Fruit fly (Drosophila melanogaster) whole organism, embryonic: ENCODE data around the gene CG9672.

ENCODE experiments used
- ATbp ChIP-seq: fragments of 200-800 bp; sonication (Bioruptor generic); optimal IDR thresholded peaks from 2 replicates; lab custom pipeline; 2017; ENCODE audit warnings: missing biosample characterization, mild to moderate bottlenecking, missing genetic modification characterization, missing genetic modification reagents
- Blimp-1 ChIP-seq: fragments of 200-800 bp; sonication (Bioruptor generic); optimal IDR thresholded peaks from 3 replicates; lab custom pipeline; 2018; ENCODE audit warnings: missing biosample characterization, missing genetic modification characterization, mild to moderate bottlenecking, moderate library complexity, missing genetic modification reagents
- Bteb2 ChIP-seq: fragments of 200-800 bp; sonication (Bioruptor generic); optimal IDR thresholded peaks from 2 replicates; lab custom pipeline; 2016; ENCODE audit warnings: missing biosample characterization, missing genetic modification characterization
- CG10147 ChIP-seq: fragments of 200-800 bp; sonication (Bioruptor generic); optimal IDR thresholded peaks from 2 replicates; lab custom pipeline; 2019; ENCODE audit warnings: missing biosample characterization, mild to moderate bottlenecking, missing genetic modification characterization, moderate library complexity
- CG10274 ChIP-seq: fragments of 200-800 bp; sonication (Bioruptor generic); optimal IDR thresholded peaks from 3 replicates; lab custom pipeline; 2017; ENCODE audit warnings: missing biosample characterization, mild to moderate bottlenecking, missing genetic modification characterization
- CG11723 ChIP-seq: fragments of 200-800 bp; sonication (Bioruptor generic); optimal IDR thresholded peaks from 2 replicates; lab custom pipeline; 2017; ENCODE audit warnings: missing biosample characterization, mild to moderate bottlenecking, missing genetic modification characterization
- CG12942 ChIP-seq: fragments of 200-800 bp; sonication (Bioruptor generic); optimal IDR thresholded peaks from 3 replicates; lab custom pipeline; 2016; ENCODE audit warnings: missing biosample characterization, missing genetic modification characterization
- CG15269 ChIP-seq: fragments of 200-800 bp; sonication (Bioruptor generic); optimal IDR thresholded peaks from 2 replicates; lab custom pipeline; 2018; ENCODE audit warnings: missing biosample characterization, mild to moderate bottlenecking, missing genetic modification characterization, moderate library complexity
- CG1603 ChIP-seq: fragments of 200-800 bp; sonication (Bioruptor generic); optimal IDR thresholded peaks from 2 replicates; lab custom pipeline; 2019; ENCODE audit warnings: missing biosample characterization, mild to moderate bottlenecking, missing genetic modification characterization, moderate library complexity
- CG16779 ChIP-seq: fragments of 200-800 bp; sonication (Bioruptor generic); IDR thresholded peaks from 2 replicates; pipeline ENCODE4 v1.3.6; 2022; ENCODE audit warnings: missing biosample characterization, missing genetic modification characterization
- CG17361 ChIP-seq: fragments of 200-800 bp; sonication (Bioruptor generic); IDR thresholded peaks from 3 replicates; pipeline ENCODE4 v1.3.6; 2022; ENCODE audit warnings: missing biosample characterization, missing genetic modification characterization
- CG1832 ChIP-seq: fragments of 200-800 bp; sonication (Bioruptor generic); optimal IDR thresholded peaks from 2 replicates; lab custom pipeline; 2017; ENCODE audit warnings: missing biosample characterization, mild to moderate bottlenecking, missing genetic modification characterization, inconsistent platforms
- CG2875 ChIP-seq: fragments of 200-800 bp; sonication (Bioruptor generic); optimal IDR thresholded peaks from 2 replicates; lab custom pipeline; 2017; ENCODE audit warnings: missing biosample characterization, mild to moderate bottlenecking, missing genetic modification characterization, missing genetic modification reagents
- CG30403 ChIP-seq: fragments of 200-800 bp; sonication (Bioruptor generic); optimal IDR thresholded peaks from 3 replicates; lab custom pipeline; 2016; ENCODE audit warnings: missing biosample characterization, missing genetic modification characterization
- CG32772 ChIP-seq: fragments of 200-800 bp; sonication (Bioruptor generic); IDR thresholded peaks from 2 replicates; pipeline ENCODE4 v1.3.6; 2022; ENCODE audit warnings: missing biosample characterization, missing genetic modification characterization
- CG34224 ChIP-seq: fragments of 200-800 bp; sonication (Bioruptor generic); IDR thresholded peaks from 3 replicates; pipeline ENCODE4 v1.3.6; 2022; ENCODE audit warnings: missing biosample characterization, missing genetic modification characterization; ENCODE audit not compliant: partially characterized antibody
- CG34422 ChIP-seq: fragments of 200-800 bp; sonication (Bioruptor generic); IDR thresholded peaks from 3 replicates; pipeline ENCODE4 v1.3.6; 2022; ENCODE audit warnings: missing biosample characterization, missing genetic modification characterization
- CG3847 ChIP-seq: fragments of 200-800 bp; sonication (Bioruptor generic); IDR thresholded peaks from 2 replicates; pipeline ENCODE4 v1.3.6; 2022; ENCODE audit warnings: missing biosample characterization, missing genetic modification characterization
- CG4820 ChIP-seq: fragments of 200-800 bp; sonication (Bioruptor generic); optimal IDR thresholded peaks from 3 replicates; lab custom pipeline; 2016; ENCODE audit warnings: missing biosample characterization, missing genetic modification characterization
- CG4854 ChIP-seq: fragments of 200-800 bp; sonication (Bioruptor generic); optimal IDR thresholded peaks from 2 replicates; lab custom pipeline; 2016; ENCODE audit warnings: missing biosample characterization, missing genetic modification characterization, inconsistent platforms
- CG6854 ChIP-seq: fragments of 200-800 bp; sonication (Bioruptor generic); optimal IDR thresholded peaks from 3 replicates; lab custom pipeline; 2017; ENCODE audit warnings: missing biosample characterization, mild to moderate bottlenecking, missing genetic modification characterization
- CG8089 ChIP-seq: fragments of 200-800 bp; sonication (Bioruptor generic); optimal IDR thresholded peaks from 3 replicates; lab custom pipeline; 2016; ENCODE audit warnings: missing biosample characterization, missing genetic modification characterization
- CG8388 ChIP-seq: fragments of 200-800 bp; sonication (Bioruptor generic); optimal IDR thresholded peaks from 2 replicates; lab custom pipeline; 2019; ENCODE audit warnings: missing biosample characterization, mild to moderate bottlenecking, missing genetic modification characterization, moderate library complexity
- CTCF ChIP-seq: fragments of 200-800 bp; sonication (Bioruptor generic); optimal IDR thresholded peaks from 2 replicates; lab custom pipeline; 2017; ENCODE audit warnings: missing biosample characterization, mild to moderate bottlenecking, missing genetic modification characterization, moderate library complexity
- Doc3 ChIP-seq: fragments of 200-800 bp; sonication (Bioruptor generic); IDR thresholded peaks from 3 replicates; pipeline ENCODE4 v1.3.6; 2022; ENCODE audit warnings: missing biosample characterization, missing genetic modification characterization; ENCODE audit not compliant: partially characterized antibody
- Dp ChIP-seq: fragments of 200-800 bp; sonication (Bioruptor generic); optimal IDR thresholded peaks from 2 replicates; lab custom pipeline; 2018; ENCODE audit warnings: missing biosample characterization, mild to moderate bottlenecking, missing genetic modification characterization, moderate library complexity
- Ets97D ChIP-seq: fragments of 200-800 bp; sonication (Bioruptor generic); optimal IDR thresholded peaks from 3 replicates; lab custom pipeline; 2016; ENCODE audit warnings: missing biosample characterization, missing genetic modification characterization
- Fer3 ChIP-seq: fragments of 200-800 bp; sonication (Bioruptor generic); optimal IDR thresholded peaks from 2 replicates; lab custom pipeline; 2018; ENCODE audit warnings: missing biosample characterization, mild to moderate bottlenecking, missing genetic modification characterization, moderate library complexity
- HHEX ChIP-seq: fragments of 200-800 bp; sonication (Bioruptor generic); optimal IDR thresholded peaks from 3 replicates; lab custom pipeline; 2017; ENCODE audit warnings: missing biosample characterization, mild to moderate bottlenecking, missing genetic modification characterization, missing genetic modification reagents
- HLH3B ChIP-seq: fragments of 200-800 bp; sonication (Bioruptor generic); IDR thresholded peaks from 2 replicates; pipeline ENCODE4 v1.3.6; 2022; ENCODE audit warnings: missing biosample characterization, missing genetic modification characterization
- Lim3 ChIP-seq: fragments of 200-800 bp; sonication (Bioruptor generic); IDR thresholded peaks from 2 replicates; pipeline ENCODE4 v1.3.6; 2022; ENCODE audit warnings: missing biosample characterization, missing genetic modification characterization
- Mrtf ChIP-seq: fragments of 200-800 bp; sonication (Bioruptor generic); IDR thresholded peaks from 3 replicates; pipeline ENCODE4 v1.3.6; 2022; ENCODE audit warnings: missing biosample characterization, missing genetic modification characterization
- NK7.1 ChIP-seq: fragments of 200-800 bp; sonication (Bioruptor generic); optimal IDR thresholded peaks from 3 replicates; lab custom pipeline; 2016; ENCODE audit warnings: missing biosample characterization, missing genetic modification characterization
- Oaz ChIP-seq: fragments of 200-800 bp; sonication (Bioruptor generic); IDR thresholded peaks from 2 replicates; pipeline ENCODE4 v1.3.6; 2022; ENCODE audit warnings: missing biosample characterization, missing genetic modification characterization
- Opbp ChIP-seq: fragments of 200-800 bp; sonication (Bioruptor generic); IDR thresholded peaks from 3 replicates; pipeline ENCODE4 v1.3.6; 2022; ENCODE audit warnings: missing biosample characterization, missing genetic modification characterization; ENCODE audit not compliant: partially characterized antibody
- Pdp1 ChIP-seq, 2 experiments: fragments of 200-800 bp; sonication (Bioruptor generic); optimal IDR thresholded peaks; 3 replicates each; lab custom pipeline; 2016; ENCODE audit warnings: missing biosample characterization in 2 of 2, missing genetic modification characterization in 2 of 2, mild to moderate bottlenecking in 1 of 2, moderate library complexity in 1 of 2
- Six4 ChIP-seq: fragments of 200-800 bp; sonication (Bioruptor generic); optimal IDR thresholded peaks from 2 replicates; lab custom pipeline; 2016; ENCODE audit warnings: missing biosample characterization, missing genetic modification characterization
- abd-A ChIP-seq: fragments of 200-800 bp; sonication (Bioruptor generic); optimal IDR thresholded peaks from 3 replicates; lab custom pipeline; 2019; ENCODE audit warnings: missing biosample characterization, mild to moderate bottlenecking, missing genetic modification characterization, moderate library complexity
- ase ChIP-seq: fragments of 200-800 bp; sonication (Bioruptor generic); IDR thresholded peaks from 3 replicates; pipeline ENCODE4 v1.3.6; 2022; ENCODE audit warnings: missing biosample characterization, missing genetic modification characterization
- br ChIP-seq: fragments of >200 bp; optimal IDR thresholded peaks from 2 replicates; lab custom pipeline; 2017
- chn ChIP-seq: fragments of 200-800 bp; sonication (Bioruptor generic); optimal IDR thresholded peaks from 2 replicates; lab custom pipeline; 2016; ENCODE audit warnings: missing biosample characterization, missing genetic modification characterization
- fd64A ChIP-seq: fragments of 200-800 bp; sonication (Bioruptor generic); optimal IDR thresholded peaks from 3 replicates; lab custom pipeline; 2018; ENCODE audit warnings: missing biosample characterization, mild to moderate bottlenecking, missing genetic modification characterization
- gcm ChIP-seq: fragments of 200-800 bp; sonication (Bioruptor generic); optimal IDR thresholded peaks from 2 replicates; lab custom pipeline; 2019; ENCODE audit warnings: missing biosample characterization, mild to moderate bottlenecking, missing genetic modification characterization, moderate library complexity
- gcm2 ChIP-seq: fragments of 200-800 bp; sonication (Bioruptor generic); optimal IDR thresholded peaks from 2 replicates; lab custom pipeline; 2016; ENCODE audit warnings: missing biosample characterization, missing genetic modification characterization
- jigr1 ChIP-seq: fragments of 200-800 bp; sonication (Bioruptor generic); IDR thresholded peaks from 3 replicates; pipeline ENCODE4 v1.3.6; 2022; ENCODE audit warnings: missing biosample characterization, missing genetic modification characterization
- lilli ChIP-seq: fragments of 200-800 bp; sonication (Bioruptor generic); optimal IDR thresholded peaks from 3 replicates; lab custom pipeline; 2016; ENCODE audit warnings: missing biosample characterization, missing genetic modification characterization
- sr ChIP-seq: fragments of 200-800 bp; sonication (Bioruptor generic); IDR thresholded peaks from 3 replicates; pipeline ENCODE4 v1.3.6; 2022; ENCODE audit warnings: missing biosample characterization, missing genetic modification characterization
- stc ChIP-seq: fragments of 200-800 bp; sonication (Bioruptor generic); IDR thresholded peaks from 2 replicates; pipeline ENCODE4 v1.3.6; 2022; ENCODE audit warnings: missing biosample characterization, missing genetic modification characterization
- vnd ChIP-seq: fragments of 200-800 bp; sonication (Bioruptor generic); IDR thresholded peaks from 3 replicates; pipeline ENCODE4 v1.3.6; 2022; ENCODE audit warnings: missing biosample characterization, missing genetic modification characterization; ENCODE audit not compliant: partially characterized antibody
- z ChIP-seq: fragments of 200-800 bp; sonication (Bioruptor generic); IDR thresholded peaks from 3 replicates; pipeline ENCODE4 v1.3.6; 2022; ENCODE audit warnings: missing biosample characterization, missing genetic modification characterization

The CG9672 gene

dm6 chrX:16750712-16751578 is 44.3 kb upstream of the CG9672 start (continued):
- TF ChIP-seq Lim3 (GFP tag; lab: Robert Waterston, UW) (no peak), Doc3 (GFP tag; lab: Robert Waterston, UW) (no peak), CG11723 (GFP tag; lab: Kevin White, UChicago) (peak; percentile 63), CTCF (GFP tag; lab: Kevin White, UChicago) (no peak), Dp (GFP tag; lab: Kevin White, UChicago) (no peak), CG8089 (no peak), Ets97D (GFP tag; lab: Kevin White, UChicago) (no peak), CG10274 (GFP tag; lab: Kevin White, UChicago) (peak; percentile 29), CG1603 (tag; lab: Kevin White, UChicago) (peak; percentile 29), Fer3 (tag; lab: Kevin White, UChicago) (peak; percentile 64), chn (peak; percentile 40), CG32772 (GFP tag; lab: Robert Waterston, UW) (no peak), br (lab: Kevin White, UChicago) (no peak), ase (GFP tag; lab: Robert Waterston, UW) (no peak), gcm2 (no peak), Mrtf (peak; percentile 16; the same call in 1 of the 3 replicates), CG8388 (GFP tag; lab: Kevin White, UChicago) (peak; percentile 80), CG3847 (0 out of 2 replicates have a peak, but pooled peaks have one; percentile 32), CG4820 (peak; percentile 99), Oaz (peak; percentile 59), CG10147 (GFP tag; lab: Kevin White, UChicago) (peak; percentile 81), CG15269 (tag; lab: Kevin White, UChicago) (peak; percentile 81), abd-A (no peak), fd64A (GFP tag; lab: Kevin White, UChicago) (peak; percentile 59), CG4854 (GFP tag; lab: Kevin White, UChicago) (no peak), Six4 (peak; percentile 48), lilli (GFP tag; lab: Kevin White, UChicago) (peak; percentile 65), CG16779 (GFP tag; lab: Robert Waterston, UW) (no peak), z (GFP tag; lab: Robert Waterston, UW) (no peak), CG1832 (GFP tag; lab: Kevin White, UChicago) (peak; percentile 4), CG2875 (GFP tag; lab: Kevin White, UChicago) (peak; percentile 44), stc (no peak), CG17361 (GFP tag; lab: Robert Waterston, UW) (peak; percentile 79), Blimp-1 (GFP tag; lab: Kevin White, UChicago) (peak; percentile 77), NK7.1 (GFP tag; lab: Kevin White, UChicago) (peak; percentile 33), HHEX (GFP tag; lab: Kevin White, UChicago) (peak; percentile 75), Bteb2 (peak; percentile 13), HLH3B (GFP tag; lab: Robert Waterston, UW) (no peak), Opbp (GFP tag; lab: Robert Waterston, UW) (no peak), gcm (GFP tag; lab: Kevin White, UChicago) (peak; percentile 77), CG34224 (no peak), CG34422 (GFP tag; lab: Robert Waterston, UW) (no peak), ATbp (GFP tag; lab: Kevin White, UChicago) (peak; percentile 73), CG30403 (peak; percentile 66), CG6854 (GFP tag; lab: Kevin White, UChicago) (peak; percentile 50), jigr1 (GFP tag; lab: Robert Waterston, UW) (no peak), Pdp1 (GFP tag; optimal IDR thresholded peaks at IDR 0.05; lab: Kevin White, UChicago) (peak; percentile 12 to 33), vnd (GFP tag; lab: Robert Waterston, UW) (no peak), CG12942 (GFP tag; lab: Kevin White, UChicago) (peak; percentile 21), sr (GFP tag; lab: Robert Waterston, UW) (no peak)
